Fruit fly (Drosophila melanogaster) whole organism, embryonic: Measurements from ENCODE around the gene CG7991.

Experiments used
- Bdp1 ChIP-seq: fragments of 200-800 bp; sonication (Bioruptor generic); optimal IDR thresholded peaks from 3 replicates; lab custom pipeline; 2016; ENCODE audit warnings: missing biosample characterization, missing genetic modification characterization
- Bteb2 ChIP-seq: fragments of 200-800 bp; sonication (Bioruptor generic); optimal IDR thresholded peaks from 2 replicates; lab custom pipeline; 2016; ENCODE audit warnings: missing biosample characterization, missing genetic modification characterization
- CG10209 ChIP-seq: fragments of 200-800 bp; sonication (Bioruptor generic); optimal IDR thresholded peaks from 3 replicates; lab custom pipeline; 2017; ENCODE audit warnings: missing biosample characterization, mild to moderate bottlenecking, missing genetic modification characterization, missing genetic modification reagents
- CG1024 ChIP-seq: fragments of 200-800 bp; sonication (Bioruptor generic); IDR thresholded peaks from 2 replicates; pipeline ENCODE4 v1.3.6; 2022; ENCODE audit warnings: missing biosample characterization, missing genetic modification characterization
- CG10274 ChIP-seq: fragments of 200-800 bp; sonication (Bioruptor generic); optimal IDR thresholded peaks from 3 replicates; lab custom pipeline; 2017; ENCODE audit warnings: missing biosample characterization, mild to moderate bottlenecking, missing genetic modification characterization
- CG11456 ChIP-seq: fragments of 200-800 bp; sonication (Bioruptor generic); IDR thresholded peaks from 3 replicates; pipeline ENCODE4 v1.3.6; 2022; ENCODE audit warnings: missing biosample characterization, missing genetic modification characterization
- CG13624 ChIP-seq: fragments of 200-800 bp; sonication (Bioruptor generic); optimal IDR thresholded peaks from 2 replicates; lab custom pipeline; 2016; ENCODE audit warnings: missing biosample characterization, missing genetic modification characterization
- CG14965 ChIP-seq: fragments of 200-800 bp; sonication (Bioruptor generic); optimal IDR thresholded peaks from 2 replicates; lab custom pipeline; 2016; ENCODE audit warnings: missing biosample characterization, missing genetic modification characterization, borderline replicate concordance
- CG1647 ChIP-seq: fragments of 200-800 bp; sonication (Bioruptor generic); optimal IDR thresholded peaks from 3 replicates; lab custom pipeline; 2016; ENCODE audit warnings: missing biosample characterization, missing genetic modification characterization
- CG16863 ChIP-seq: fragments of 200-800 bp; sonication (Bioruptor generic); optimal IDR thresholded peaks from 3 replicates; lab custom pipeline; 2016; ENCODE audit warnings: missing biosample characterization, missing genetic modification characterization
- CG17385 ChIP-seq: fragments of 200-800 bp; sonication (Bioruptor generic); optimal IDR thresholded peaks from 3 replicates; lab custom pipeline; 2018; ENCODE audit warnings: missing biosample characterization, mild to moderate bottlenecking, missing genetic modification characterization
- CG2202 ChIP-seq: fragments of 200-800 bp; sonication (Bioruptor generic); optimal IDR thresholded peaks from 2 replicates; lab custom pipeline; 2018; ENCODE audit warnings: missing biosample characterization, mild to moderate bottlenecking, missing genetic modification characterization
- CG2678 ChIP-seq: fragments of 200-800 bp; sonication (Bioruptor generic); optimal IDR thresholded peaks from 3 replicates; lab custom pipeline; 2019; ENCODE audit warnings: missing biosample characterization, mild to moderate bottlenecking, missing genetic modification characterization, moderate library complexity
- CG31365 ChIP-seq: fragments of 200-800 bp; sonication (Bioruptor generic); optimal IDR thresholded peaks from 2 replicates; lab custom pipeline; 2018; ENCODE audit warnings: missing biosample characterization, mild to moderate bottlenecking, missing genetic modification characterization
- CG34422 ChIP-seq: fragments of 200-800 bp; sonication (Bioruptor generic); IDR thresholded peaks from 3 replicates; pipeline ENCODE4 v1.3.6; 2022; ENCODE audit warnings: missing biosample characterization, missing genetic modification characterization
- CG4854 ChIP-seq: fragments of 200-800 bp; sonication (Bioruptor generic); optimal IDR thresholded peaks from 2 replicates; lab custom pipeline; 2016; ENCODE audit warnings: missing biosample characterization, missing genetic modification characterization, inconsistent platforms
- CG6683 ChIP-seq: fragments of 200-800 bp; sonication (Bioruptor generic); optimal IDR thresholded peaks from 2 replicates; lab custom pipeline; 2017; ENCODE audit warnings: missing biosample characterization, mild to moderate bottlenecking, missing genetic modification characterization, missing genetic modification reagents
- CG6765 ChIP-seq: fragments of 200-800 bp; sonication (Bioruptor generic); optimal IDR thresholded peaks from 3 replicates; lab custom pipeline; 2017; ENCODE audit warnings: missing biosample characterization, mild to moderate bottlenecking, missing genetic modification characterization
- CG7928 ChIP-seq: fragments of 200-800 bp; sonication (Bioruptor generic); optimal IDR thresholded peaks from 2 replicates; lab custom pipeline; 2017; ENCODE audit warnings: missing biosample characterization, mild to moderate bottlenecking, missing genetic modification characterization
- CG8478 ChIP-seq: fragments of >200 bp; optimal IDR thresholded peaks from 2 replicates; lab custom pipeline; 2018
- CG9797 ChIP-seq: fragments of 200-800 bp; sonication (Bioruptor generic); optimal IDR thresholded peaks from 3 replicates; lab custom pipeline; 2018; ENCODE audit warnings: missing biosample characterization, mild to moderate bottlenecking, missing genetic modification characterization
- CG9932 ChIP-seq: fragments of 200-800 bp; sonication (Bioruptor generic); IDR thresholded peaks from 2 replicates; pipeline ENCODE4 v1.3.6; 2022; ENCODE audit warnings: missing biosample characterization, missing genetic modification characterization
- Dref ChIP-seq: fragments of 200-800 bp; sonication (Bioruptor generic); IDR thresholded peaks from 2 replicates; pipeline ENCODE4 v1.3.6; 2022; ENCODE audit warnings: missing biosample characterization, missing genetic modification characterization
- E2f2 ChIP-seq: fragments of 200-800 bp; sonication (Bioruptor generic); IDR thresholded peaks from 2 replicates; pipeline ENCODE4 v1.3.6; 2022; ENCODE audit warnings: missing biosample characterization, missing genetic modification characterization
- Ets65A ChIP-seq: fragments of 200-800 bp; sonication (Bioruptor generic); peaks from one replicate; lab custom pipeline; 2016; ENCODE audit warnings: missing biosample characterization, missing genetic modification characterization
- Fer1 ChIP-seq: fragments of 200-800 bp; sonication (Bioruptor generic); optimal IDR thresholded peaks from 2 replicates; lab custom pipeline; 2017; ENCODE audit warnings: missing biosample characterization, mild to moderate bottlenecking, missing genetic modification characterization
- HmgZ ChIP-seq: fragments of 200-800 bp; sonication (Bioruptor generic); optimal IDR thresholded peaks from 2 replicates; lab custom pipeline; 2018; ENCODE audit warnings: missing biosample characterization, mild to moderate bottlenecking, missing genetic modification characterization
- Med ChIP-seq: fragments of 200-800 bp; sonication (Bioruptor generic); peaks from one replicate; lab custom pipeline; 2016; ENCODE audit warnings: missing biosample characterization, missing genetic modification characterization, mild to moderate bottlenecking, inconsistent platforms, moderate library complexity
- Mes4 ChIP-seq: fragments of 200-800 bp; sonication (Bioruptor generic); optimal IDR thresholded peaks from 2 replicates; lab custom pipeline; 2016; ENCODE audit warnings: missing biosample characterization, missing genetic modification characterization
- Usf ChIP-seq: fragments of 200-800 bp; sonication (Bioruptor generic); optimal IDR thresholded peaks from 2 replicates; lab custom pipeline; 2017; ENCODE audit warnings: missing genotype, missing biosample characterization, missing genetic modification characterization
- YL-1 ChIP-seq: fragments of 200-800 bp; sonication (Bioruptor generic); optimal IDR thresholded peaks from 3 replicates; lab custom pipeline; 2017; ENCODE audit warnings: missing biosample characterization, mild to moderate bottlenecking, missing genetic modification characterization
- corto ChIP-seq: fragments of 200-800 bp; sonication (Bioruptor generic); optimal IDR thresholded peaks from 2 replicates; lab custom pipeline; 2016; ENCODE audit warnings: missing biosample characterization, mild to moderate bottlenecking, missing genetic modification characterization, moderate library complexity
- croc ChIP-seq: fragments of 200-800 bp; sonication (Bioruptor generic); conservative IDR thresholded peaks from 3 replicates; pipeline ENCODE4 v1.3.6; 2022; ENCODE audit warnings: missing biosample characterization, missing genetic modification characterization
- dan ChIP-seq: fragments of 200-800 bp; sonication (Bioruptor generic); IDR thresholded peaks from 2 replicates; pipeline ENCODE4 v1.3.6; 2022; ENCODE audit warnings: missing biosample characterization, missing genetic modification characterization
- fd96Cb ChIP-seq: fragments of 200-800 bp; sonication (Bioruptor generic); optimal IDR thresholded peaks from 2 replicates; lab custom pipeline; 2018; ENCODE audit warnings: missing biosample characterization, mild to moderate bottlenecking, missing genetic modification characterization, moderate library complexity
- fu2 ChIP-seq: fragments of 200-800 bp; sonication (Bioruptor generic); optimal IDR thresholded peaks from 2 replicates; lab custom pipeline; 2016; ENCODE audit warnings: missing biosample characterization, missing genetic modification characterization
- gcm ChIP-seq: fragments of 200-800 bp; sonication (Bioruptor generic); optimal IDR thresholded peaks from 2 replicates; lab custom pipeline; 2019; ENCODE audit warnings: missing biosample characterization, mild to moderate bottlenecking, missing genetic modification characterization, moderate library complexity
- gem ChIP-seq: fragments of 200-800 bp; sonication (Bioruptor generic); optimal IDR thresholded peaks from 2 replicates; lab custom pipeline; 2019; ENCODE audit warnings: missing biosample characterization, mild to moderate bottlenecking, missing genetic modification characterization, moderate library complexity
- gfzf ChIP-seq: fragments of 200-800 bp; sonication (Bioruptor generic); optimal IDR thresholded peaks from 2 replicates; lab custom pipeline; 2016; ENCODE audit warnings: missing biosample characterization, mild to moderate bottlenecking, missing genetic modification characterization, moderate library complexity
- otp ChIP-seq: fragments of 200-800 bp; sonication (Bioruptor generic); IDR thresholded peaks from 3 replicates; pipeline ENCODE4, ENCODE4 v1.3.6; 2022; ENCODE audit warnings: missing biosample characterization, missing genetic modification characterization
- pho ChIP-seq: fragments of 200-800 bp; sonication (Bioruptor generic); optimal IDR thresholded peaks from 2 replicates; lab custom pipeline; 2016; ENCODE audit warnings: missing biosample characterization, missing genetic modification characterization
- pita ChIP-seq: fragments of 200-800 bp; sonication (Bioruptor generic); optimal IDR thresholded peaks from 2 replicates; lab custom pipeline; 2017; ENCODE audit warnings: missing biosample characterization, mild to moderate bottlenecking, missing genetic modification characterization
- sc ChIP-seq, 3 experiments: fragments of >200 bp in 2 of 3; fragments of 200-800 bp in 1 of 3; sonication (Bioruptor generic) in 1 of 3; optimal IDR thresholded peaks; 2 replicates in 2 of 3; 3 replicates in 1 of 3; lab custom pipeline; 2017; ENCODE audit warnings: mild to moderate bottlenecking in 1 of 3, missing biosample characterization in 1 of 3, missing genetic modification characterization in 1 of 3, missing genetic modification reagents in 1 of 3
- schlank ChIP-seq: fragments of 200-800 bp; sonication (Bioruptor generic); optimal IDR thresholded peaks from 2 replicates; lab custom pipeline; 2018; ENCODE audit warnings: missing biosample characterization, mild to moderate bottlenecking, missing genetic modification characterization
- shn ChIP-seq: fragments of 200-800 bp; sonication (Bioruptor generic); optimal IDR thresholded peaks from 3 replicates; lab custom pipeline; 2016; ENCODE audit warnings: missing biosample characterization, missing genetic modification characterization
- slp2 ChIP-seq: fragments of 200-800 bp; sonication (Bioruptor generic); optimal IDR thresholded peaks from 2 replicates; lab custom pipeline; 2016; ENCODE audit warnings: missing biosample characterization, missing genetic modification characterization
- sna ChIP-seq: fragments of 200-800 bp; sonication (Bioruptor generic); IDR thresholded peaks from 2 replicates; pipeline ENCODE4 v1.3.6; 2022; ENCODE audit warnings: missing biosample characterization, missing genetic modification characterization; ENCODE audit not compliant: partially characterized antibody
- ssp ChIP-seq: fragments of 200-800 bp; sonication (Bioruptor generic); IDR thresholded peaks from 2 replicates; pipeline ENCODE4 v1.3.6; 2022; ENCODE audit warnings: missing biosample characterization, missing genetic modification characterization
- tx ChIP-seq: fragments of 200-800 bp; sonication (Bioruptor generic); optimal IDR thresholded peaks from 2 replicates; lab custom pipeline; 2016; ENCODE audit warnings: missing biosample characterization, missing genetic modification characterization

Gene CG7991

dm6 chr3L:1737898-1738322 is 63.4 kb downstream of the CG7991 start, which contains the start of gene PIG-Wb (continued):
- TF ChIP-seq CG31365 (tag; lab: Kevin White, UChicago) (no peak), Ets65A (GFP tag; lab: Kevin White, UChicago) (no peak), pita (GFP tag; lab: Kevin White, UChicago) (no peak), CG7928 (no peak), gem (peak; percentile 20), fd96Cb (tag; lab: Kevin White, UChicago) (no peak), Usf (GFP tag; lab: Kevin White, UChicago) (no peak), CG8478 (no peak), CG10209 (no peak), Fer1 (GFP tag; lab: Kevin White, UChicago) (peak; percentile 65), Bdp1 (no peak), sc (optimal IDR thresholded peaks at IDR 0.05; lab: Kevin White, UChicago) (no peak), sc (GFP tag; optimal IDR thresholded peaks at IDR 0.05; lab: Kevin White, UChicago) (no peak), CG1024 (GFP tag; lab: Robert Waterston, UW) (no peak), HmgZ (tag; lab: Kevin White, UChicago) (peak; percentile 32), dan (GFP tag; lab: Robert Waterston, UW) (no peak), Bteb2 (GFP tag; lab: Kevin White, UChicago) (no peak), CG11456 (GFP tag; lab: Robert Waterston, UW) (0 out of 3 replicates have a peak, but pooled peaks have one; percentile 15), Med (GFP tag; lab: Kevin White, UChicago) (peak; percentile 45), CG9932 (GFP tag; lab: Robert Waterston, UW) (no peak), CG14965 (no peak)

dm6 chr3L:1738375-1739328 is 64.1 kb downstream of the CG7991 start, which contains the start of gene Gk2:
Gene Gk2, plus strand, starts transcription at chr3L:1738407.
- TF ChIP-seq CG2202: no peak
- no peak for TF ChIP-seq CG6683 (GFP tag; lab: Kevin White, UChicago)
- TF ChIP-seq CG16863 (GFP tag; lab: Kevin White, UChicago): no peak
- no peak for TF ChIP-seq CG13624 (GFP tag; lab: Kevin White, UChicago)
- no peak for TF ChIP-seq CG1647 (GFP tag; lab: Kevin White, UChicago)
- TF ChIP-seq sna (GFP tag; lab: Robert Waterston, UW): peak; percentile 31; the same call in 1 of the 2 replicates
- no peak for TF ChIP-seq CG6765 (GFP tag; lab: Kevin White, UChicago)
- TF ChIP-seq ssp (GFP tag; lab: Robert Waterston, UW): no peak
- TF ChIP-seq pita (GFP tag; lab: Kevin White, UChicago): no peak
- TF ChIP-seq CG17385 (GFP tag; lab: Kevin White, UChicago): no peak
- no peak for TF ChIP-seq pho
- no peak for TF ChIP-seq croc (GFP tag; lab: Robert Waterston, UW)
- TF ChIP-seq CG8478: no peak
- peak; percentile 98 for TF ChIP-seq E2f2 (GFP tag; lab: Robert Waterston, UW)
- TF ChIP-seq CG4854: no peak
- no peak for TF ChIP-seq shn (GFP tag; lab: Kevin White, UChicago)
- no peak for TF ChIP-seq corto
- TF ChIP-seq CG2678 (tag; lab: Kevin White, UChicago): no peak
- peak; percentile 94 for TF ChIP-seq Dref (GFP tag; lab: Robert Waterston, UW)
- no peak for TF ChIP-seq YL-1 (GFP tag; lab: Kevin White, UChicago)
- no peak for TF ChIP-seq otp (GFP tag; lab: Robert Waterston, UW)
- no peak for TF ChIP-seq schlank (tag; lab: Kevin White, UChicago)
- no peak for TF ChIP-seq tx
- TF ChIP-seq fu2: no peak
- peak; percentile 90 for TF ChIP-seq gfzf (GFP tag; lab: Kevin White, UChicago)
- TF ChIP-seq gcm (GFP tag; lab: Kevin White, UChicago): no peak
- TF ChIP-seq CG34422 (GFP tag; lab: Robert Waterston, UW): no peak
- TF ChIP-seq CG9797 (GFP tag; lab: Kevin White, UChicago): peak; percentile 69
- no peak for TF ChIP-seq slp2 (GFP tag; lab: Kevin White, UChicago)
- TF ChIP-seq Mes4: no peak
- no peak for TF ChIP-seq CG10274 (GFP tag; lab: Kevin White, UChicago)
